Fruit fly (Drosophila melanogaster): ENCODE data around the gene Las.
A peak's percentile ranks its signal among the peaks of the same experiment; 100 is the strongest.

The Las gene

dm6 chr3L:20474789-20475208 is 42.6 kb upstream of the Las start (continued):
- TF ChIP-seq schlank (tag; optimal IDR thresholded peaks at IDR 0.05) (peak; percentile 74), Lim3 (GFP tag; IDR thresholded peaks at IDR 0.05) (no peak), sug (tag; optimal IDR thresholded peaks at IDR 0.05) (peak; percentile 86), CG2120 (GFP tag; optimal IDR thresholded peaks at IDR 0.05) (peak; percentile 96), amos (GFP tag; IDR thresholded peaks at IDR 0.05; ENCODE audit: partially characterized antibody) (no peak), jing (GFP tag; optimal IDR thresholded peaks at IDR 0.05) (peak; percentile 56), CG8478 (optimal IDR thresholded peaks at IDR 0.05) (no peak), jumu (GFP tag; optimal IDR thresholded peaks at IDR 0.05) (peak; percentile 87), D19A (tag; optimal IDR thresholded peaks at IDR 0.05) (peak; percentile 82), Sry-β (GFP tag; optimal IDR thresholded peaks at IDR 0.05) (no peak), zfh1 (GFP tag; IDR thresholded peaks at IDR 0.05) (no peak), dan (GFP tag; IDR thresholded peaks at IDR 0.05) (no peak), MESR4 (GFP tag; optimal IDR thresholded peaks at IDR 0.05) (peak; percentile 37), CG6813 (GFP tag; optimal IDR thresholded peaks at IDR 0.05) (peak; percentile 82), CG34376 (GFP tag; optimal IDR thresholded peaks at IDR 0.05) (peak; percentile 84), CG17802 (tag; optimal IDR thresholded peaks at IDR 0.05) (peak; percentile 64), CG3847 (GFP tag; IDR thresholded peaks at IDR 0.05) (no peak), grau (tag; optimal IDR thresholded peaks at IDR 0.05) (peak; percentile 85), sob (GFP tag; IDR thresholded peaks at IDR 0.05) (no peak), CG15073 (GFP tag; optimal IDR thresholded peaks at IDR 0.05) (peak; percentile 37), chif (GFP tag; optimal IDR thresholded peaks at IDR 0.05) (peak; percentile 63 to 75), Sin3A (optimal IDR thresholded peaks at IDR 0.05) (peak; percentile 35), CG12391 (tag; optimal IDR thresholded peaks at IDR 0.05) (peak; percentile 89), NfI (GFP tag; optimal IDR thresholded peaks at IDR 0.05) (peak; percentile 90), insv (GFP tag; optimal IDR thresholded peaks at IDR 0.05) (peak in 1 of 2 experiments; percentile 62), CG31365 (tag; optimal IDR thresholded peaks at IDR 0.05) (peak; percentile 69), scrt (GFP tag; optimal IDR thresholded peaks at IDR 0.05) (peak; percentile 76), ind (GFP tag; optimal IDR thresholded peaks at IDR 0.05) (peak; percentile 93), Dek (tag; optimal IDR thresholded peaks at IDR 0.05) (peak; percentile 87), CG7372 (GFP tag; IDR thresholded peaks at IDR 0.05) (no peak), CG11723 (GFP tag; optimal IDR thresholded peaks at IDR 0.05) (peak; percentile 72), Dbx (GFP tag; IDR thresholded peaks at IDR 0.05) (no peak), CG17568 (GFP tag; optimal IDR thresholded peaks at IDR 0.05) (peak; percentile 70), tna (GFP tag; IDR thresholded peaks at IDR 0.05; ENCODE audit: partially characterized antibody) (no peak), CG1647 (GFP tag; optimal IDR thresholded peaks at IDR 0.05) (peak; percentile 85), CG4820 (GFP tag; optimal IDR thresholded peaks at IDR 0.05) (peak; percentile 74), Dip2 (GFP tag; IDR thresholded peaks at IDR 0.05) (no peak), CG6683 (GFP tag; optimal IDR thresholded peaks at IDR 0.05) (peak; percentile 74), D (optimal IDR thresholded peaks at IDR 0.05) (no peak), D (GFP tag; optimal IDR thresholded peaks at IDR 0.05) (peak; percentile 72), gce (GFP tag; IDR thresholded peaks at IDR 0.05) (no peak), CG34422 (GFP tag; IDR thresholded peaks at IDR 0.05) (no peak), Fer2 (tag; optimal IDR thresholded peaks at IDR 0.05) (peak; percentile 77), CG17186 (GFP tag; optimal IDR thresholded peaks at IDR 0.05) (peak; percentile 48), HmgZ (tag; optimal IDR thresholded peaks at IDR 0.05) (peak; percentile 94), CG3281 (GFP tag; optimal IDR thresholded peaks at IDR 0.05) (peak; percentile 88), HHEX (GFP tag; optimal IDR thresholded peaks at IDR 0.05) (peak; percentile 86), CG2875 (GFP tag; optimal IDR thresholded peaks at IDR 0.05) (peak; percentile 73), Asciz (GFP tag; optimal IDR thresholded peaks at IDR 0.05) (peak; percentile 71), CG17385 (GFP tag; optimal IDR thresholded peaks at IDR 0.05) (peak; percentile 80), CG4707 (GFP tag; optimal IDR thresholded peaks at IDR 0.05) (peak; percentile 56), CG14441 (GFP tag; IDR thresholded peaks at IDR 0.05) (no peak)

All from whole organism, embryonic.